Fruit fly (Drosophila melanogaster): ENCODE results near the gene snsl.

DNA sequence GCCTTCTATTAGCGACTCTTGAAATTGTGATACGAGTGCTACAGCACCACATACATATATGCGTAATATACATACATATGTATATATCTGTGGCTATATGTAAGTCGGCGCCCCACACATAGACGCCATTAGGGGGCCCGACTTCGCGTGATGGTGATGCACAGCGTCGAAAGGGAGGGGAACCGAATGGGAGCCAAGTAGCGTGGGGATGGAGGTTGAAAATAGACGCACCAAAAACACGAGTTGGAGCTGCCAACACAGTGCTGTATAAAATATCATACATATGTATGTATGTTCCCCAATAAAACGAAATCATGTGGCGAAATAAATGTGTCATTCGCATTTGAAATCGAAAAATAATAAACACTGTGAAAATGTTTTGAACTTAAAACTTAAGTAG, 19.9 kb downstream of the snsl start:
- no peak for TF ChIP-seq cic (GFP tag; optimal IDR thresholded peaks at IDR 0.05)
- no peak for TF ChIP-seq Hr96 (GFP tag; optimal IDR thresholded peaks at IDR 0.05)
- no peak for TF ChIP-seq CG5204 (GFP tag; optimal IDR thresholded peaks at IDR 0.05)
- no peak for TF ChIP-seq ovo (GFP tag; optimal IDR thresholded peaks at IDR 0.05)
- no peak for TF ChIP-seq bab1 (GFP tag; optimal IDR thresholded peaks at IDR 0.05)
- TF ChIP-seq Crg-1 (GFP tag; optimal IDR thresholded peaks at IDR 0.05): no peak
